Fruit fly (Drosophila melanogaster) whole organism: ENCODE data around the gene Gr28b.

ENCODE experiments used
- CG8478 ChIP-seq: fragments of >200 bp; optimal IDR thresholded peaks from 2 replicates; lab custom pipeline; 2018; ENCODE audit warnings: inconsistent platforms
- EcR ChIP-seq, 2 experiments: fragments of >200 bp; optimal IDR thresholded peaks; 2 replicates each; lab custom pipeline; 2017; ENCODE audit warnings: missing biosample characterization in 2 of 2, missing genetic modification characterization in 2 of 2, missing genetic modification reagents in 2 of 2
- pan ChIP-seq: fragments of >200 bp; optimal IDR thresholded peaks from 2 replicates; lab custom pipeline; 2017
- psq ChIP-seq: fragments of >200 bp; optimal IDR thresholded peaks from 2 replicates; lab custom pipeline; 2017

DNA sequence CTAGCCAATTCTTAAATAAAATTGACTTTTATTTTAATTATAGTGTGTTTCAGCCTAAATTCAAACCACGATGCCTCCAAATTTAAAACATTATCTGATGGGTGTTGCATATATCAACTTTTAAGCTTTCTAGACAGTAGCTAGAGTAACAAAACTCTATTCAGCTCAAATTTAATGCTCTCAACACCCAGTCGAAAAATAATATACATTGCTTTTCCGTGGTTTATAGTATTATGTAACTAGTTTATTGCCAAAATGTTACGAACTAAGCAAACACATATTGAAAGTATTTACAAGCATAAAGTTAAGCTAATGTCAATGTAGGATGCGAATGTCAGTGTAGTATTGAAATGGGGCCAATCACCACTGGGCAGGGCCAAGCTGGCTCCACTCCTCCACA lies 31.7 kb downstream of the Gr28b start:
- TF ChIP-seq EcR (GFP tag; optimal IDR thresholded peaks at IDR 0.05; lab: Kevin White, UChicago): no peak
- no peak for TF ChIP-seq CG8478 (lab: Kevin White, UChicago)
- no peak for TF ChIP-seq psq (lab: Kevin White, UChicago)
- TF ChIP-seq pan (lab: Kevin White, UChicago): no peak
